Fruit fly (Drosophila melanogaster): ENCODE measurements around the gene CG42537.
A peak's percentile ranks its signal among the peaks of the same experiment; 100 is the strongest.

CG42537 gene

DNA sequence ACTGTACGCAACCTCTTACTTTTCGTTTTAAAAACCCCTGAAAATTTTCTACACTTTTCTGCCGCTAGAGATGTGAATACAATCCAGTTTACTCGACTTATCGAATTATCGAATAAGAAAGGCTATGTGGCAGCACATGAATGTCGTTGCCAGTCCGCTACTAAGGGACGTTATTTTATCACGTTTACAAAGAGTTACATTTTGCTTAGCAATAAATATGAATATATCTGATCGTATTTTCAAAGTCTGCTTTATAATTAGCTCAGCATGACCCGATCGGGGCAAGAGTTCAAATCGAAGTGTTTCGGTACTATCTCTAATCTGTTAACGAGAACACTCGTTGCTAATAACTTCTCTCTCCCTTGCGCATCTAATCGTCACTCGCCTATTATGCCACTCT lies 9.5 kb upstream of the CG42537 start, which contains the start of gene CG42724:
CG42724 (minus strand) TSS at position 189 of the 400 bp plus-strand sequence.
- TF ChIP-seq CG4424 (GFP tag; optimal IDR thresholded peaks at IDR 0.05) (peak; percentile 19), CG9876 (GFP tag; optimal IDR thresholded peaks at IDR 0.05) (peak; percentile 75), CG17328 (GFP tag; IDR thresholded peaks at IDR 0.05) (0 out of 2 replicates have a peak, but pooled peaks have one; percentile 30), p53 (GFP tag; optimal IDR thresholded peaks at IDR 0.05) (peak; percentile 44), bcd (GFP tag; optimal IDR thresholded peaks at IDR 0.05) (peak; percentile 9), CG17186 (GFP tag; optimal IDR thresholded peaks at IDR 0.05) (peak; percentile 52), CG32532 (GFP tag; IDR thresholded peaks at IDR 0.05) (peak; percentile 68), CG13123 (GFP tag; optimal IDR thresholded peaks at IDR 0.05) (peak; percentile 45), zen (tag; optimal IDR thresholded peaks at IDR 0.05) (no peak), CrebB (tag; optimal IDR thresholded peaks at IDR 0.05) (peak; percentile 63), h (optimal IDR thresholded peaks at IDR 0.05) (no peak), nerfin-1 (tag; optimal IDR thresholded peaks at IDR 0.05) (no peak), danr (GFP tag; IDR thresholded peaks at IDR 0.05) (0 out of 2 replicates have a peak, but pooled peaks have one; percentile 33), bsh (GFP tag; optimal IDR thresholded peaks at IDR 0.05) (no peak), ab (GFP tag; optimal IDR thresholded peaks at IDR 0.05) (peak; percentile 8), al (GFP tag; IDR thresholded peaks at IDR 0.05) (peak; percentile 32; the same call in 1 of the 2 replicates), hkb (optimal IDR thresholded peaks at IDR 0.05) (peak; percentile 42), hkb (GFP tag; IDR thresholded peaks at IDR 0.05) (no peak), Atf3 (GFP tag; optimal IDR thresholded peaks at IDR 0.05) (peak; percentile 53), stwl (tag; optimal IDR thresholded peaks at IDR 0.05) (peak; percentile 57), Doc3 (GFP tag; IDR thresholded peaks at IDR 0.05; ENCODE audit: partially characterized antibody) (peak; percentile 17; the same call in 1 of the 3 replicates), trem (tag; optimal IDR thresholded peaks at IDR 0.05) (peak; percentile 71), ems (GFP tag; optimal IDR thresholded peaks at IDR 0.05) (peak; percentile 79), vvl (GFP tag; IDR thresholded peaks at IDR 0.05) (no peak; the same call in 1 of the 2 replicates), dmrt11E (tag; optimal IDR thresholded peaks at IDR 0.05) (no peak), Mad (GFP tag; optimal IDR thresholded peaks at IDR 0.05) (peak; percentile 65), CG33213 (GFP tag; optimal IDR thresholded peaks at IDR 0.05) (peak; percentile 59), Camta (GFP tag; optimal IDR thresholded peaks at IDR 0.05) (peak; percentile 78), tgo (GFP tag; IDR thresholded peaks at IDR 0.05) (peak; percentile 59), kay (GFP tag; optimal IDR thresholded peaks at IDR 0.05) (peak; percentile 12), CG31224 (GFP tag; IDR thresholded peaks at IDR 0.05) (0 out of 2 replicates have a peak, but pooled peaks have one; percentile 30), phol (tag; optimal IDR thresholded peaks at IDR 0.05) (peak; percentile 54), CG12299 (tag; optimal IDR thresholded peaks at IDR 0.05) (peak; percentile 39), Spps (tag; optimal IDR thresholded peaks at IDR 0.05) (no peak), Sry-δ (GFP tag; optimal IDR thresholded peaks at IDR 0.05) (peak; percentile 96), CG11456 (GFP tag; IDR thresholded peaks at IDR 0.05) (peak; percentile 72), nerfin-2 (GFP tag; IDR thresholded peaks at IDR 0.05; ENCODE audit: partially characterized antibody) (no peak), disco-r (GFP tag; optimal IDR thresholded peaks at IDR 0.05) (peak; percentile 56), Dek (tag; optimal IDR thresholded peaks at IDR 0.05) (no peak), CG9817 (tag; optimal IDR thresholded peaks at IDR 0.05) (peak; percentile 62), BEAF-32 (GFP tag; optimal IDR thresholded peaks at IDR 0.05) (peak; percentile 59), CG3281 (GFP tag; optimal IDR thresholded peaks at IDR 0.05) (no peak), emc (GFP tag; optimal IDR thresholded peaks at IDR 0.05) (peak; percentile 25), HmgD (GFP tag; optimal IDR thresholded peaks at IDR 0.05) (peak; percentile 48), NC2β (GFP tag; optimal IDR thresholded peaks at IDR 0.05) (peak; percentile 73), Mes4 (GFP tag; optimal IDR thresholded peaks at IDR 0.05) (peak; percentile 47), Scr (GFP tag; IDR thresholded peaks at IDR 0.05; ENCODE audit: partially characterized antibody) (peak; percentile 35), CG1792 (GFP tag; optimal IDR thresholded peaks at IDR 0.05) (peak; percentile 46), CG31388 (GFP tag; optimal IDR thresholded peaks at IDR 0.05) (peak; percentile 20), cas (GFP tag; IDR thresholded peaks at IDR 0.05) (no peak), CG14860 (GFP tag; IDR thresholded peaks at IDR 0.05; ENCODE audit: partially characterized antibody) (no peak)

Measured in whole organism, embryonic.